Fruit fly (Drosophila melanogaster) whole organism, wandering third instar larva: ENCODE measurements around the gene Nf1.

Experiments used
- Abd-B ChIP-seq: fragments of >200 bp; optimal IDR thresholded peaks from 2 replicates; lab custom pipeline; 2017; ENCODE audit warnings: missing biosample characterization, missing genetic modification characterization
- CrebA ChIP-seq: fragments of 200-800 bp; sonication (Bioruptor generic); optimal IDR thresholded peaks from 2 replicates; lab custom pipeline; 2016; ENCODE audit warnings: missing biosample characterization, mild to moderate bottlenecking, missing genetic modification characterization, borderline replicate concordance
- Hnf4 ChIP-seq: fragments of 200-800 bp; sonication (Bioruptor generic); optimal IDR thresholded peaks from 2 replicates; lab custom pipeline; 2016; ENCODE audit warnings: missing biosample characterization, mild to moderate bottlenecking, missing genetic modification characterization
- Hr78 ChIP-seq: fragments of >200 bp; optimal IDR thresholded peaks from 2 replicates; lab custom pipeline; 2017; ENCODE audit warnings: missing biosample characterization, missing genetic modification characterization
- Myc ChIP-seq: fragments of >200 bp; optimal IDR thresholded peaks from 2 replicates; lab custom pipeline; 2017
- Sp1 ChIP-seq: fragments of 200-800 bp; sonication (Bioruptor generic); optimal IDR thresholded peaks from 3 replicates; lab custom pipeline; 2019; ENCODE audit warnings: missing biosample characterization, mild to moderate bottlenecking, missing genetic modification characterization, moderate library complexity
- br ChIP-seq: fragments of 200-800 bp; sonication (Bioruptor generic); optimal IDR thresholded peaks from 2 replicates; lab custom pipeline; 2016; ENCODE audit warnings: missing biosample characterization, missing genetic modification characterization
- fru ChIP-seq: fragments of 200-800 bp; sonication (Bioruptor generic); optimal IDR thresholded peaks from 3 replicates; lab custom pipeline; 2016; ENCODE audit warnings: missing biosample characterization, mild to moderate bottlenecking, missing genetic modification characterization
- jim ChIP-seq: fragments of 175-275, 200-325 bp; sonication (Bioruptor generic); optimal IDR thresholded peaks from 2 replicates; lab custom pipeline; 2016; ENCODE audit warnings: missing biosample characterization, mild to moderate bottlenecking, missing genetic modification characterization
- lola ChIP-seq: fragments of >200 bp; optimal IDR thresholded peaks from 2 replicates; lab custom pipeline; 2017; ENCODE audit warnings: missing biosample characterization, missing genetic modification characterization
- psq ChIP-seq: fragments of 200-800 bp; sonication (Bioruptor generic); optimal IDR thresholded peaks from 3 replicates; lab custom pipeline; 2017; ENCODE audit warnings: missing biosample characterization, mild to moderate bottlenecking, missing genetic modification characterization, moderate library complexity
- tai ChIP-seq: sonication (Bioruptor generic); optimal IDR thresholded peaks from 2 replicates; lab custom pipeline; 2016; ENCODE audit warnings: missing biosample characterization, missing genetic modification characterization

- TF ChIP-seq CrebA (GFP tag; lab: Kevin White, UChicago) (no peak), br (GFP tag; lab: Kevin White, UChicago) (no peak), jim (GFP tag; lab: Kevin White, UChicago) (no peak), Hr78 (no peak), psq (GFP tag; lab: Kevin White, UChicago) (no peak), Hnf4 (no peak), tai (no peak), Myc (lab: Kevin White, UChicago) (no peak), Sp1 (GFP tag; lab: Kevin White, UChicago) (no peak), Abd-B (GFP tag; lab: Kevin White, UChicago) (no peak), fru (no peak), lola (GFP tag; lab: Kevin White, UChicago) (no peak)
Observed at dm6 chr3R:25982734-25983133, at the start of gene Nf1.
